Worm (Caenorhabditis elegans): ENCODE measurements around the gene Y54F10AM.6.

Y54F10AM.6 gene

ce11 chrIII:2532716-2533115, 24.1 kb downstream of the Y54F10AM.6 start:
- TF ChIP-seq ztf-23 (GFP tag; IDR thresholded peaks at IDR 0.05) (no peak), cog-1 (tag; optimal IDR thresholded peaks at IDR 0.05) (peak; percentile 20)

DNA sequence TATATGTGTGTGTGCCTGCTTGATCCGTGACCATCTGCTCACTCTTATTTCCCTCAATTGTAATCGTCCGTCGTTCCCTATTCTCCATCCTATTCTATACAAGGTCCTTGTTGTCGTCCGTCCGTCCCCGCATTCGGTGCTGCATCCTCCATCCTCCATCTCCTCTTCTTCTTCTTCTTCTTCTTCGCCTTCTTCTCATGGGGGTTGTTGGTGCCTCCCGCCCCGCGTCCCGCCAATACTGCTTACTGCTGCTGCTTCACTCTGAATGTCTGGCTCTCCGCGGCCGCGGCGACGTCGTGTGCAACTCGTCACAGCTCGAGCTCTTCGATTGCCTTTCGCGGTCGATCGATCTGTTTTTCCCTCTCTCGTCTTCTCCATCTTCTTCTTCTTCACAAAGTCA, 26.5 kb downstream of the Y54F10AM.6 start:
- TF ChIP-seq ztf-23 (GFP tag; IDR thresholded peaks at IDR 0.05) (0 out of 2 replicates have a peak, but pooled peaks have one; percentile 49), ztf-29 (GFP tag; IDR thresholded peaks at IDR 0.05) (no peak), cog-1 (tag; optimal IDR thresholded peaks at IDR 0.05) (no peak), flt-1 (GFP tag; IDR thresholded peaks at IDR 0.05) (peak; percentile 67; the same call in 1 of the 2 replicates), med-1 (GFP tag; optimal IDR thresholded peaks at IDR 0.05; ENCODE audit: insufficient read depth) (no peak), tab-1 (GFP tag; IDR thresholded peaks at IDR 0.05) (no peak), klf-2 (GFP tag; conservative IDR thresholded peaks at IDR 0.05) (no peak), ref-1 (GFP tag; conservative IDR thresholded peaks at IDR 0.05) (no peak), T22C8.4 (GFP tag; IDR thresholded peaks at IDR 0.05) (0 out of 2 replicates have a peak, but pooled peaks have one; percentile 24)

DNA sequence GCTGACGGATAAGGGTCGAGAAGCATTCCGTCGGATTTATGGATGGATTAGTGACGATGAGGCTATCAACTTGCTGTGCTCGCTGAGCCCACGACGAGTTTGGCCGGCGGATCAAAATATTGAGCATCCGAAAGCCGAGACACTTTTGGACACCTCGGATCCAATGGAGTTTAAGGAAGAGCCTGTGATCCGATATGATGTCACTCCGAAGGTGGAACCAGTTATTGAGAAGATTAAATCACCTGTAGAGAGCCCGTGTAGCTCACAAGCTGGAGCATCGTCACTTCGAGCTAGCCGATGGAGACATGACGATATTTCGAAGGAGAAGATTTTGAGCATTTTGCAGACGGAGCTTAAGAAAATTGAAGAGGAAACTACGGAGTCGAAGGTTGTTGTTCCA, 31.9 kb downstream of the Y54F10AM.6 start:
- TF ChIP-seq T22C8.4 (GFP tag; IDR thresholded peaks at IDR 0.05) (no peak), flt-1 (GFP tag; IDR thresholded peaks at IDR 0.05) (no peak), ztf-23 (GFP tag; IDR thresholded peaks at IDR 0.05) (no peak)

- TF ChIP-seq ref-1 (GFP tag; conservative IDR thresholded peaks at IDR 0.05) (no peak), med-1 (GFP tag; optimal IDR thresholded peaks at IDR 0.05; ENCODE audit: insufficient read depth) (no peak), klf-2 (GFP tag; conservative IDR thresholded peaks at IDR 0.05) (no peak), ztf-29 (GFP tag; IDR thresholded peaks at IDR 0.05) (no peak), ztf-23 (GFP tag; IDR thresholded peaks at IDR 0.05) (no peak), T22C8.4 (GFP tag; IDR thresholded peaks at IDR 0.05) (no peak), flt-1 (GFP tag; IDR thresholded peaks at IDR 0.05) (no peak), cog-1 (tag; optimal IDR thresholded peaks at IDR 0.05) (no peak), tab-1 (GFP tag; IDR thresholded peaks at IDR 0.05) (no peak)
Measured at ce11 chrIII:2546298-2546697, 37.7 kb downstream of the Y54F10AM.6 start.

- TF ChIP-seq ztf-29 (GFP tag; IDR thresholded peaks at IDR 0.05): no peak
- no peak for TF ChIP-seq ztf-23 (GFP tag; IDR thresholded peaks at IDR 0.05)
- no peak for TF ChIP-seq T22C8.4 (GFP tag; IDR thresholded peaks at IDR 0.05)
- no peak for TF ChIP-seq klf-2 (GFP tag; conservative IDR thresholded peaks at IDR 0.05)
- TF ChIP-seq med-1 (GFP tag; optimal IDR thresholded peaks at IDR 0.05; ENCODE audit: insufficient read depth): no peak
- TF ChIP-seq cog-1 (tag; optimal IDR thresholded peaks at IDR 0.05): no peak
Measured at ce11 chrIII:2549620-2550019, 41.0 kb downstream of the Y54F10AM.6 start, which contains the start of gene feh-1. Gene feh-1, plus strand, starts transcription at chrIII:2549920.

ce11 chrIII:2551981-2552380, 43.4 kb downstream of the Y54F10AM.6 start:
- TF ChIP-seq tab-1 (GFP tag; IDR thresholded peaks at IDR 0.05) (no peak), med-1 (GFP tag; optimal IDR thresholded peaks at IDR 0.05; ENCODE audit: insufficient read depth) (no peak)

DNA sequence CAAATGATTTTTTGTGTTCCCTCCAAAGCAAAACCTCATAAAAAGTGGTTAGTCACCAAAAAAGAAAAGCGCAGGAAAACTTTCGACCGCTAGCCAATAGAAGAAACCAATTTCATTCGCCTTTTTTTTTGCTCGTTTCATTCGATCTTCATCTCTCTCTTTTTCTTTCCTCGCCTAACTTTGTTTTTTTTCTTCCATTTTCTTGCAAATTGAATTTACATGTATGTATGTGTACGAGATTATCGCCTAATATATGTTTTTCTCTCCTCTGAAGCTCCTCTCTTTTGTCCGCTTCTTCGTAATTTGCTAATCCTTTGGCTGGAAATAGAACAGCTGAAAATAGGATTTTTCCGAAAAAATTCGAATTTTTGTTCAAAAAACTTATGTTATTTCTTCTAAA, 43.8 kb downstream of the Y54F10AM.6 start:
- TF ChIP-seq ztf-29 (GFP tag; IDR thresholded peaks at IDR 0.05): no peak
- no peak for TF ChIP-seq ref-1 (GFP tag; conservative IDR thresholded peaks at IDR 0.05)
- TF ChIP-seq T22C8.4 (GFP tag; IDR thresholded peaks at IDR 0.05): no peak
- TF ChIP-seq ztf-23 (GFP tag; IDR thresholded peaks at IDR 0.05): no peak
- no peak for TF ChIP-seq tab-1 (GFP tag; IDR thresholded peaks at IDR 0.05)
- no peak for TF ChIP-seq flt-1 (GFP tag; IDR thresholded peaks at IDR 0.05)
- TF ChIP-seq klf-2 (GFP tag; conservative IDR thresholded peaks at IDR 0.05): no peak
- TF ChIP-seq cog-1 (tag; optimal IDR thresholded peaks at IDR 0.05): no peak
- TF ChIP-seq med-1 (GFP tag; optimal IDR thresholded peaks at IDR 0.05; ENCODE audit: insufficient read depth): no peak

DNA sequence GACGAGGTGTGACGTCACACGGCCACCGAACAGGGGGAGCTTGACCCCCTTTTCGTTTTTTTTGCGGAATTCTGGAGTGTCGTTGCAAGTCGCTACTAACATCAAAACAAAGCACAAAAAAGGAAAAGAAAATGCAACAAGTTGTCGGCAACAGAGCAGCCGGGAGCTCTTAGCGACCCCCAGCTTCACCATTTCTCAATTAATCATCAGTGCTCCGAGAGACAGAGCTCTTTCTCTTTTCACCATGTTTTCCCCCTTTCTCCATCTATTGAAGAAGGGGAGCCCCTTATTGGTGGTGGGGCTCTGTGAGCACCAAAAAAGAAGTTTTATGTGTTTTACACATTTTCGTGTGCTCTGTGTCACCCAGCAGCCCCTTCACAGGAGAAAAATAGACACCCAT, 45.0 kb downstream of the Y54F10AM.6 start:
- TF ChIP-seq cog-1 (tag; optimal IDR thresholded peaks at IDR 0.05) (no peak), tab-1 (GFP tag; IDR thresholded peaks at IDR 0.05) (0 out of 2 replicates have a peak, but pooled peaks have one; percentile 52)

DNA sequence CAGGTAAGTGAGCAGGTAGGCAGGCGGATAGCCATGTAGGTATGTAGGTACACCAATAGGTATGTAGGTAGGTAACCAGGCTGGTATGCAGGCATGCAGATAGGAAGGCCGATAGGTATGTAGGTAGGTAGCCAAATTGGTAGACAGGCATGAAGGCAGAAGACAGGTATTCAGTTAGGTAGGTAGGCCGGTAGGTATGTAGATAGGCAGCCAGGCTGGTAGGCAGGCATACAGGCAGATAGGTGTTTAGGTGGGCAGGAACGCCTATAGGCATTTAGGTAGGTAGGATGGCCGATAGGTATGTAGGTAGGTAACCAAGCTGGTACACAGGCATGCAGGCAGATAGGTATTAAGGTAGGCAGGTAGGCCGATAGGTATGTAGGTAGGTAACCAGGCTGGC, 52.1 kb downstream of the Y54F10AM.6 start:
- TF ChIP-seq ztf-23 (GFP tag; IDR thresholded peaks at IDR 0.05) (no peak), tab-1 (GFP tag; IDR thresholded peaks at IDR 0.05) (no peak), ref-1 (GFP tag; conservative IDR thresholded peaks at IDR 0.05) (no peak; the same call in 1 of the 2 replicates), T22C8.4 (GFP tag; IDR thresholded peaks at IDR 0.05) (no peak), flt-1 (GFP tag; IDR thresholded peaks at IDR 0.05) (no peak), klf-2 (GFP tag; conservative IDR thresholded peaks at IDR 0.05) (no peak), ztf-29 (GFP tag; IDR thresholded peaks at IDR 0.05) (no peak), cog-1 (tag; optimal IDR thresholded peaks at IDR 0.05) (no peak), med-1 (GFP tag; optimal IDR thresholded peaks at IDR 0.05; ENCODE audit: insufficient read depth) (no peak)

DNA sequence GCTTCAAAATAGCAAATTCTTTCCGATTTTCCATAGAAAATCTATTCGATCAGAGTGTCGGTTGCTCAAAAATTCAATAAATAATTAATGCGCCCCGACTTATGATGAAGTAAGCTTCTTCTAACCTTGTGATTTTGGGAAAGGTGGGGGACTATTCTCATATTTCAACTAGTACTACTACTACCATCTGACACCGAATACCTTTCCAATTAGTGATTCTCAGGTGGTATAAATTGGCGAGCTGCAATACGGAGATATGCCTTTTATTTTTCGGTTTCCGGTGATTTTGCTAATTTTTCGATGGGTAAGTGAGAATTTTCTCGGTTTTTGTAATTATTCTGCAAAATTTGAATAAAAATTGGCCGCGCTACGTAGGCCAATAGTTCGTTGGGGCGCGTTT, 52.8 kb downstream of the Y54F10AM.6 start, which contains the start of gene nhr-239:
TSS of gene nhr-239 (plus strand) at position 301 of the 400 bp plus-strand sequence.
- TF ChIP-seq ztf-23 (GFP tag; IDR thresholded peaks at IDR 0.05): no peak
